Fruit fly (Drosophila melanogaster) whole organism, embryonic: ENCODE results near the gene CAH6.

ENCODE experiments used
- Adf1 ChIP-seq: fragments of 200-800 bp; sonication (Bioruptor generic); IDR thresholded peaks from 2 replicates; pipeline ENCODE4 v1.3.6; 2022; ENCODE audit warnings: missing biosample characterization, missing genetic modification characterization
- CG10366 ChIP-seq: fragments of 200-800 bp; sonication (Bioruptor generic); IDR thresholded peaks from 2 replicates; pipeline ENCODE4 v1.3.6; 2022; ENCODE audit warnings: missing biosample characterization, missing genetic modification characterization
- CG10543 ChIP-seq: fragments of 200-800 bp; sonication (Bioruptor generic); optimal IDR thresholded peaks from 3 replicates; lab custom pipeline; 2017; ENCODE audit warnings: missing biosample characterization, mild to moderate bottlenecking, missing genetic modification characterization, moderate library complexity
- CG10565 ChIP-seq: fragments of 200-800 bp; sonication (Bioruptor generic); optimal IDR thresholded peaks from 3 replicates; lab custom pipeline; 2016; ENCODE audit warnings: missing biosample characterization, mild to moderate bottlenecking, missing genetic modification characterization
- CG10979 ChIP-seq: fragments of 200-800 bp; sonication (Bioruptor generic); optimal IDR thresholded peaks from 2 replicates; lab custom pipeline; 2018; ENCODE audit warnings: missing biosample characterization, mild to moderate bottlenecking, missing genetic modification characterization, moderate library complexity
- CG11695 ChIP-seq: fragments of 200-800 bp; sonication (Bioruptor generic); IDR thresholded peaks from 3 replicates; pipeline ENCODE4 v1.3.6; 2022; ENCODE audit warnings: missing biosample characterization, missing genetic modification characterization
- CG16779 ChIP-seq: fragments of 200-800 bp; sonication (Bioruptor generic); IDR thresholded peaks from 2 replicates; pipeline ENCODE4 v1.3.6; 2022; ENCODE audit warnings: missing biosample characterization, missing genetic modification characterization
- CG17359 ChIP-seq: fragments of 200-800 bp; sonication (Bioruptor generic); optimal IDR thresholded peaks from 3 replicates; lab custom pipeline; 2018; ENCODE audit warnings: missing biosample characterization, mild to moderate bottlenecking, missing genetic modification characterization, moderate library complexity
- CG17829 ChIP-seq: fragments of 200-800 bp; optimal IDR thresholded peaks from 2 replicates; lab custom pipeline; 2019; ENCODE audit warnings: missing biosample characterization, mild to moderate bottlenecking, missing genetic modification characterization, moderate library complexity
- CG1792 ChIP-seq: fragments of 200-800 bp; sonication (Bioruptor generic); optimal IDR thresholded peaks from 2 replicates; lab custom pipeline; 2016; ENCODE audit warnings: missing biosample characterization, missing genetic modification characterization
- CG2889 ChIP-seq: fragments of 200-800 bp; sonication (Bioruptor generic); IDR thresholded peaks from 3 replicates; pipeline ENCODE4 v1.3.6; 2022; ENCODE audit warnings: missing biosample characterization, missing genetic modification characterization
- CG3281 ChIP-seq: fragments of 200-800 bp; sonication (Bioruptor generic); optimal IDR thresholded peaks from 3 replicates; lab custom pipeline; 2017; ENCODE audit warnings: missing biosample characterization, mild to moderate bottlenecking, missing genetic modification characterization
- CG34376 ChIP-seq: fragments of 200-800 bp; sonication (Bioruptor generic); optimal IDR thresholded peaks from 2 replicates; lab custom pipeline; 2018; ENCODE audit warnings: missing biosample characterization, mild to moderate bottlenecking, missing genetic modification characterization
- CG4730 ChIP-seq: fragments of 200-800 bp; sonication (Bioruptor generic); IDR thresholded peaks from 2 replicates; pipeline ENCODE4 v1.3.6; 2022; ENCODE audit warnings: missing biosample characterization, missing genetic modification characterization
- CG5245 ChIP-seq: fragments of 200-800 bp; sonication (Bioruptor generic); optimal IDR thresholded peaks from 3 replicates; lab custom pipeline; 2016; ENCODE audit warnings: missing biosample characterization, missing genetic modification characterization
- CG8765 ChIP-seq: fragments of 200-800 bp; sonication (Bioruptor generic); IDR thresholded peaks from 2 replicates; pipeline ENCODE4 v1.3.6; 2022; ENCODE audit warnings: missing biosample characterization, missing genetic modification characterization
- CG8924 ChIP-seq: fragments of 200-800 bp; optimal IDR thresholded peaks from 3 replicates; lab custom pipeline; 2019; ENCODE audit warnings: missing biosample characterization, mild to moderate bottlenecking, missing genetic modification characterization, moderate library complexity
- CG9215 ChIP-seq: fragments of 200-800 bp; sonication (Bioruptor generic); IDR thresholded peaks from 2 replicates; pipeline ENCODE4 v1.3.6; 2022; ENCODE audit warnings: missing biosample characterization, missing genetic modification characterization
- Deaf1 ChIP-seq: fragments of 200-800 bp; optimal IDR thresholded peaks from 3 replicates; lab custom pipeline; 2019; ENCODE audit warnings: missing biosample characterization, mild to moderate bottlenecking, missing genetic modification characterization, moderate library complexity
- Dip2 ChIP-seq: fragments of 200-800 bp; sonication (Bioruptor generic); IDR thresholded peaks from 2 replicates; pipeline ENCODE4 v1.3.6; 2022; ENCODE audit warnings: missing biosample characterization, missing genetic modification characterization
- HmgZ ChIP-seq: fragments of 200-800 bp; sonication (Bioruptor generic); optimal IDR thresholded peaks from 2 replicates; lab custom pipeline; 2018; ENCODE audit warnings: missing biosample characterization, mild to moderate bottlenecking, missing genetic modification characterization
- Hmr ChIP-seq: fragments of 200-800 bp; sonication (Bioruptor generic); optimal IDR thresholded peaks from 3 replicates; lab custom pipeline; 2017; ENCODE audit warnings: mild to moderate bottlenecking, missing biosample characterization, missing genetic modification reagents, missing genetic modification characterization
- Hr51 ChIP-seq, 2 experiments: fragments of 200-800 bp; sonication (Bioruptor generic); optimal IDR thresholded peaks; 2 replicates in 1 of 2; 3 replicates in 1 of 2; lab custom pipeline; 2016 to 2018; ENCODE audit warnings: missing biosample characterization in 2 of 2, missing genetic modification characterization in 2 of 2, mild to moderate bottlenecking in 1 of 2, moderate library complexity in 1 of 2
- Sox100B ChIP-seq: fragments of 200-800 bp; sonication (Bioruptor generic); optimal IDR thresholded peaks from 3 replicates; lab custom pipeline; 2018; ENCODE audit warnings: missing biosample characterization, mild to moderate bottlenecking, missing genetic modification characterization
- Sox102F ChIP-seq: fragments of 200-800 bp; sonication (Bioruptor generic); optimal IDR thresholded peaks from 2 replicates; lab custom pipeline; 2018; ENCODE audit warnings: missing biosample characterization, mild to moderate bottlenecking, missing genetic modification characterization, moderate library complexity
- TFAM ChIP-seq: fragments of 200-800 bp; sonication (Bioruptor generic); optimal IDR thresholded peaks from 2 replicates; lab custom pipeline; 2017; ENCODE audit warnings: missing biosample characterization, missing genetic modification characterization, inconsistent platforms
- br ChIP-seq: fragments of >200 bp; optimal IDR thresholded peaks from 2 replicates; lab custom pipeline; 2017
- chif ChIP-seq, 2 experiments: fragments of 200-800 bp; sonication (Bioruptor generic); optimal IDR thresholded peaks; 3 replicates each; lab custom pipeline; 2016; ENCODE audit warnings: missing biosample characterization in 2 of 2, missing genetic modification characterization in 2 of 2
- chinmo ChIP-seq: fragments of 200-800 bp; sonication (Bioruptor generic); IDR thresholded peaks from 4 replicates; pipeline ENCODE4 v1.3.6; 2022; ENCODE audit warnings: missing biosample characterization, missing genetic modification characterization; ENCODE audit not compliant: partially characterized antibody
- dmrt11E ChIP-seq: fragments of 200-800 bp; sonication (Bioruptor generic); optimal IDR thresholded peaks from 3 replicates; lab custom pipeline; 2018; ENCODE audit warnings: missing biosample characterization, mild to moderate bottlenecking, missing genetic modification characterization, moderate library complexity
- exex ChIP-seq: fragments of 200-800 bp; sonication (Bioruptor generic); optimal IDR thresholded peaks from 4 replicates; lab custom pipeline; 2018; ENCODE audit warnings: missing biosample characterization, mild to moderate bottlenecking, missing genetic modification characterization, moderate library complexity
- fru ChIP-seq: fragments of >200 bp; optimal IDR thresholded peaks from 2 replicates; lab custom pipeline; 2017
- h ChIP-seq: fragments of >200 bp; optimal IDR thresholded peaks from 2 replicates; lab custom pipeline; 2017
- her ChIP-seq: fragments of 200-800 bp; sonication (Bioruptor generic); optimal IDR thresholded peaks from 2 replicates; lab custom pipeline; 2016; ENCODE audit warnings: missing biosample characterization, missing genetic modification characterization
- hkb ChIP-seq, 2 experiments: fragments of 200-800 bp in 1 of 2; fragments of >200 bp in 1 of 2; sonication (Bioruptor generic) in 1 of 2; IDR thresholded peaks in 1 of 2; optimal IDR thresholded peaks in 1 of 2; 2 replicates each; pipeline versions ENCODE4 v1.3.6 to Lab custom; 2017 to 2022; ENCODE audit warnings: missing biosample characterization in 1 of 2, missing genetic modification characterization in 1 of 2
- ind ChIP-seq: fragments of 200-800 bp; sonication (Bioruptor generic); optimal IDR thresholded peaks from 3 replicates; lab custom pipeline; 2016; ENCODE audit warnings: missing biosample characterization, missing genetic modification characterization
- insv ChIP-seq, 2 experiments: fragments of 200-800 bp; sonication (Bioruptor generic); optimal IDR thresholded peaks; 3 replicates each; lab custom pipeline; 2016 to 2018; ENCODE audit warnings: missing biosample characterization in 2 of 2, missing genetic modification characterization in 2 of 2
- kni ChIP-seq: fragments of 200-800 bp; sonication (Bioruptor generic); optimal IDR thresholded peaks from 3 replicates; lab custom pipeline; 2017; ENCODE audit warnings: mild to moderate bottlenecking, missing biosample characterization, missing genetic modification reagents, missing genetic modification characterization
- knrl ChIP-seq: fragments of 200-800 bp; sonication (Bioruptor generic); IDR thresholded peaks from 3 replicates; pipeline ENCODE4 v1.3.6; 2022; ENCODE audit warnings: missing biosample characterization, missing genetic modification characterization; ENCODE audit not compliant: partially characterized antibody
- lov ChIP-seq, 2 experiments: fragments of 200-800 bp in 1 of 2; fragments of >200 bp in 1 of 2; sonication (Bioruptor generic) in 1 of 2; IDR thresholded peaks in 1 of 2; optimal IDR thresholded peaks in 1 of 2; 2 replicates in 1 of 2; 3 replicates in 1 of 2; pipeline versions ENCODE4 v1.3.6 to Lab custom; 2017 to 2022; ENCODE audit warnings: missing biosample characterization in 1 of 2, missing genetic modification characterization in 1 of 2
- mirr ChIP-seq: fragments of 200-800 bp; sonication (Bioruptor generic); optimal IDR thresholded peaks from 3 replicates; lab custom pipeline; 2018; ENCODE audit warnings: missing biosample characterization, mild to moderate bottlenecking, missing genetic modification characterization
- pb ChIP-seq: fragments of 200-800 bp; sonication (Bioruptor generic); optimal IDR thresholded peaks from 3 replicates; lab custom pipeline; 2016; ENCODE audit warnings: missing biosample characterization, missing genetic modification characterization
- pita ChIP-seq: fragments of 200-800 bp; sonication (Bioruptor generic); optimal IDR thresholded peaks from 2 replicates; lab custom pipeline; 2017; ENCODE audit warnings: missing biosample characterization, mild to moderate bottlenecking, missing genetic modification characterization
- psq ChIP-seq: fragments of 200-800 bp; sonication (Bioruptor generic); optimal IDR thresholded peaks from 2 replicates; lab custom pipeline; 2017; ENCODE audit warnings: missing biosample characterization, missing genetic modification characterization
- shn ChIP-seq: fragments of 200-800 bp; sonication (Bioruptor generic); optimal IDR thresholded peaks from 3 replicates; lab custom pipeline; 2016; ENCODE audit warnings: missing biosample characterization, missing genetic modification characterization
- vfl ChIP-seq: fragments of 200-800 bp; sonication (Bioruptor generic); optimal IDR thresholded peaks from 2 replicates; lab custom pipeline; 2016; ENCODE audit warnings: missing biosample characterization, missing genetic modification characterization
- vnd ChIP-seq: fragments of 200-800 bp; sonication (Bioruptor generic); IDR thresholded peaks from 3 replicates; pipeline ENCODE4 v1.3.6; 2022; ENCODE audit warnings: missing biosample characterization, missing genetic modification characterization; ENCODE audit not compliant: partially characterized antibody
- zfh2 ChIP-seq: fragments of 200-800 bp; sonication (Bioruptor generic); optimal IDR thresholded peaks from 2 replicates; lab custom pipeline; 2016; ENCODE audit warnings: missing biosample characterization, missing genetic modification characterization

CAH6 gene

dm6 chr3R:31252093-31252962 is 5.1 kb upstream of the CAH6 start, which contains the start of the genes qless and mRpL32 (continued):
- TF ChIP-seq CG5245 (peak; percentile 70), br (lab: Kevin White, UChicago) (no peak), fru (lab: Kevin White, UChicago) (no peak), psq (GFP tag; lab: Kevin White, UChicago) (no peak), Dip2 (peak; percentile 29; the same call in 1 of the 2 replicates), CG3281 (GFP tag; lab: Kevin White, UChicago) (peak; percentile 42), CG10565 (peak; percentile 20), CG34376 (GFP tag; lab: Kevin White, UChicago) (no peak), knrl (GFP tag; lab: Robert Waterston, UW) (peak; percentile 81), exex (tag; lab: Kevin White, UChicago) (no peak), zfh2 (peak; percentile 69), ind (GFP tag; lab: Kevin White, UChicago) (peak; percentile 83), hkb (optimal IDR thresholded peaks at IDR 0.05; lab: Kevin White, UChicago) (no peak), hkb (GFP tag; IDR thresholded peaks at IDR 0.05; lab: Robert Waterston, UW) (peak; percentile 80), shn (GFP tag; lab: Kevin White, UChicago) (peak; percentile 48), TFAM (GFP tag; lab: Kevin White, UChicago) (peak; percentile 0), CG2889 (GFP tag; lab: Robert Waterston, UW) (no peak), pb (no peak), CG4730 (GFP tag; lab: Robert Waterston, UW) (peak; percentile 76), kni (GFP tag; lab: Kevin White, UChicago) (peak; percentile 24), lov (optimal IDR thresholded peaks at IDR 0.05; lab: Kevin White, UChicago) (no peak), lov (GFP tag; IDR thresholded peaks at IDR 0.05; lab: Robert Waterston, UW) (peak; percentile 82), CG9215 (GFP tag; lab: Robert Waterston, UW) (peak; percentile 74), her (GFP tag; lab: Kevin White, UChicago) (no peak), insv (GFP tag; optimal IDR thresholded peaks at IDR 0.05; lab: Kevin White, UChicago) (no peak), chif (GFP tag; optimal IDR thresholded peaks at IDR 0.05; lab: Kevin White, UChicago) (peak; percentile 24 to 41), CG10366 (GFP tag; lab: Robert Waterston, UW) (peak; percentile 60), CG11695 (peak; percentile 78; the same call in 2 of the 3 replicates), CG8765 (GFP tag; lab: Robert Waterston, UW) (peak; percentile 69), vfl (GFP tag; lab: Kevin White, UChicago) (peak; percentile 36), Adf1 (GFP tag; lab: Robert Waterston, UW) (no peak), CG10543 (GFP tag; lab: Kevin White, UChicago) (no peak), h (lab: Kevin White, UChicago) (no peak), Deaf1 (tag; lab: Kevin White, UChicago) (peak; percentile 94), HmgZ (tag; lab: Kevin White, UChicago) (peak; percentile 7), CG8924 (tag; lab: Kevin White, UChicago) (peak; percentile 40), pita (no peak), Sox102F (peak; percentile 36), CG17359 (peak; percentile 76), Hmr (GFP tag; lab: Kevin White, UChicago) (no peak), chinmo (GFP tag; lab: Robert Waterston, UW) (peak; percentile 52; the same call in 1 of the 4 replicates), CG10979 (tag; lab: Kevin White, UChicago) (peak; percentile 22), mirr (GFP tag; lab: Kevin White, UChicago) (peak; percentile 14), CG1792 (GFP tag; lab: Kevin White, UChicago) (peak; percentile 74), Sox100B (GFP tag; lab: Kevin White, UChicago) (peak; percentile 46), Hr51 (GFP tag; optimal IDR thresholded peaks at IDR 0.05; lab: Kevin White, UChicago) (no peak), CG17829 (tag; lab: Kevin White, UChicago) (peak; percentile 87), dmrt11E (no peak), CG16779 (GFP tag; lab: Robert Waterston, UW) (0 out of 2 replicates have a peak, but pooled peaks have one; percentile 9), vnd (GFP tag; lab: Robert Waterston, UW) (peak; percentile 64)
